Worm (Caenorhabditis elegans): ENCODE measurements around the gene B0252.1.

DNA sequence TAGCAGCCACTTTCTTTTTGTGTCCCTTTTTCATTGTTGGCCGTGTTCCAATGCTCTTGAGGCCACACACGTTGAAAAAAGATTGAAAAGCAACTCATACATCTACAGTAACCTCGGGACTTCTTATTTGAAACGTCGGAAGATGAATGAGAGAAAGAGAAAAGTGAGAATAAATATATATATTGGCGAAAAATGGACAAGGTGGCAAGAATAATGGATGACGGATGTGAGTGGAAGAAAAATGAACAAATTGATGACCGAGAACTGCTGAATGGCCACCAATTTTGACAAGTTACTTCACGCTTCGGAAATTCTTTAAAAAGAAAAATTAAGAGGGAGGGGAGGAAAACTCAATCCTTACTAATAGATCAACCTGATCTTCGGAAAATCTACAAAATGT lies 38.7 kb downstream of the B0252.1 start:
- no peak for TF ChIP-seq nhr-237 (tag; optimal IDR thresholded peaks at IDR 0.05)
- no peak for TF ChIP-seq pha-4 (GFP tag; IDR thresholded peaks at IDR 0.05)
- TF ChIP-seq pha-4 (tag; optimal IDR thresholded peaks at IDR 0.05) = no peak
- no peak for TF ChIP-seq ceh-82 (tag; optimal IDR thresholded peaks at IDR 0.05)
- no peak for TF ChIP-seq mdl-1 (tag; optimal IDR thresholded peaks at IDR 0.05)
- no peak for TF ChIP-seq ztf-11 (tag; optimal IDR thresholded peaks at IDR 0.05)
- no peak for TF ChIP-seq snpc-4 (tag; optimal IDR thresholded peaks at IDR 0.05)
- no peak for TF ChIP-seq ces-1 (GFP tag; optimal IDR thresholded peaks at IDR 0.05)
- TF ChIP-seq ceh-28 (tag; optimal IDR thresholded peaks at IDR 0.05) = no peak
- TF ChIP-seq nhr-41 (GFP tag; IDR thresholded peaks at IDR 0.05) = no peak
- TF ChIP-seq nhr-10 (tag; optimal IDR thresholded peaks at IDR 0.05) = no peak
- TF ChIP-seq rbr-2 (tag; optimal IDR thresholded peaks at IDR 0.05) = no peak
- no peak for TF ChIP-seq nhr-28 (tag; optimal IDR thresholded peaks at IDR 0.05)
